Worm (Caenorhabditis elegans): ENCODE measurements around the gene srh-5.

DNA sequence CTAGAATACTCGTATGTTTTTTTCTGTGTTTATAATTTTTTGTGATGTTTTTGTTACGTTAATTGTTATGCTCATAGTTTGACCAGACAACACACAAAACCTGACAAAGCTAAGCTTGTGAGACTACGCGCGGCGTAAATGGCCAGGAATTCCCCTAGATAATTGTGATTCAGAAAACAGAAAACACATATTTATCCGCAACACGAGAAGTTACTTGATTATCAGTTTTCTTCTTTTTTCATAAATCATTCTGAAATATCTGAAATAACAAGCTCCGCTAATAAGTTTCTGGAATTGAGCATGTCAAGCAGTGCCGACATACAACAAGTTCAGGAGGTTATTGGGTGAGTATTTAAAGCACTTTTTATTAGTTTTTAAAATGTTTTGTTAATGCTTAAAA, 25.5 kb downstream of the srh-5 start, which contains the start of gene srw-100:
- no peak for TF ChIP-seq mml-1 (tag; optimal IDR thresholded peaks at IDR 0.05)
- TF ChIP-seq unc-39 (tag; optimal IDR thresholded peaks at IDR 0.05): no peak
- no peak for TF ChIP-seq lin-39 (tag; optimal IDR thresholded peaks at IDR 0.05)
- no peak for TF ChIP-seq nhr-11 (tag; optimal IDR thresholded peaks at IDR 0.05)

Measured in whole organism, L3 larva.